Fruit fly (Drosophila melanogaster) whole organism: ENCODE measurements around the gene CG14563.

Experiments used
- CG8478 ChIP-seq: fragments of >200 bp; optimal IDR thresholded peaks from 2 replicates; lab custom pipeline; 2018; ENCODE audit warnings: inconsistent platforms
- Dll ChIP-seq: fragments of >200 bp; optimal IDR thresholded peaks from 2 replicates; lab custom pipeline; 2017
- EcR ChIP-seq, 2 experiments: fragments of >200 bp; optimal IDR thresholded peaks; 2 replicates each; lab custom pipeline; 2017; ENCODE audit warnings: missing biosample characterization in 2 of 2, missing genetic modification characterization in 2 of 2, missing genetic modification reagents in 2 of 2
- pan ChIP-seq: fragments of >200 bp; optimal IDR thresholded peaks from 2 replicates; lab custom pipeline; 2017
- psq ChIP-seq: fragments of >200 bp; optimal IDR thresholded peaks from 2 replicates; lab custom pipeline; 2017
- usp ChIP-seq: fragments of >200 bp; optimal IDR thresholded peaks from 2 replicates; lab custom pipeline; 2017; ENCODE audit warnings: missing biosample characterization, missing genetic modification characterization, mixed read lengths

- no peak for TF ChIP-seq EcR (GFP tag; optimal IDR thresholded peaks at IDR 0.05; lab: Kevin White, UChicago)
- no peak for TF ChIP-seq CG8478 (lab: Kevin White, UChicago)
- TF ChIP-seq psq, result peak; percentile 4
- TF ChIP-seq usp (GFP tag; lab: Kevin White, UChicago), result no peak
- TF ChIP-seq pan (lab: Kevin White, UChicago), result peak; percentile 97
- TF ChIP-seq Dll, result peak; percentile 94
Measured at dm6 chr3L:21880398-21880810, 38.2 kb upstream of the CG14563 start.
